Fruit fly (Drosophila melanogaster) whole organism: ENCODE results near the gene CG14837.

Source experiments
- Dll ChIP-seq: fragments of >200 bp; optimal IDR thresholded peaks from 2 replicates; lab custom pipeline; 2017
- usp ChIP-seq: fragments of >200 bp; optimal IDR thresholded peaks from 2 replicates; lab custom pipeline; 2017; ENCODE audit warnings: missing biosample characterization, missing genetic modification characterization, mixed read lengths

- TF ChIP-seq usp (no peak), Dll (no peak)
These were observed 39.2 kb downstream of the CG14837 start for dm6 chr3L:7520619-7521018.
